Worm (Caenorhabditis elegans): ENCODE measurements around the gene fipp-1.

DNA sequence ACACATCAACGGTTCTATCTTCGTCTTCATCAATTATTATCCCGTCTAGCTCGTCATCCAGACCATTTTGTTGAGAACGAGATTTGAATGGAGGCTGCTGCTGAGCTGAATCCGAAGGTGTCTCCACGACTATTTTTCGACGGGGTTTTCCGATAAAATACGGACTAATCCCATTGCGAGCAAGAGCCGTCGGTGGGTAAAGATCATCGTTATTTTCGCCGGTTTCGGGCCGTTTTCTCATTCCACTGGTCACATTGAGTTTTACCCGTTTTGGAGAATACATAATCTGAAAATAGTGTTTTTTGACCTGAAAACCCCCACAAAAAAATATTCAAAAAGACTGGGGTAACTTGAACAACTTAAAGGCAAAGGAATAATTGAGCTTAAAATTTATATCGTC is 25.9 kb upstream of the fipp-1 start, which contains the start of gene figl-1:
- no peak for TF ChIP-seq hnd-1 (tag; optimal IDR thresholded peaks at IDR 0.05)
- no peak for TF ChIP-seq ama-1 (optimal IDR thresholded peaks at IDR 0.05)
- TF ChIP-seq F13C5.2 (tag; optimal IDR thresholded peaks at IDR 0.05), result no peak
- TF ChIP-seq flt-1 (GFP tag; IDR thresholded peaks at IDR 0.05), result no peak
- TF ChIP-seq hmbx-1 (tag; optimal IDR thresholded peaks at IDR 0.05), result no peak
- no peak for TF ChIP-seq scrt-1 (GFP tag; IDR thresholded peaks at IDR 0.05)
- no peak for TF ChIP-seq ceh-13 (GFP tag; optimal IDR thresholded peaks at IDR 0.05)

Data from whole organism, early embryonic.